Worm (Caenorhabditis elegans) whole organism, L4 larva: Measurements from ENCODE around the gene nfx-1.

ENCODE experiments used
- D1046.2 ChIP-seq: fragments of 200-800 bp; sonication (Bioruptor generic); IDR thresholded peaks from 2 replicates; pipeline ENCODE4 v1.3.6; 2022; ENCODE audit warnings: missing genetic modification characterization, missing compliant biosample characterization
- F26F4.8 ChIP-seq: fragments of 200-800 bp; sonication (Bioruptor generic); conservative IDR thresholded peaks from 2 replicates; pipeline ENCODE4 v1.3.6; 2022; ENCODE audit warnings: missing genetic modification characterization, missing compliant biosample characterization
- F37D6.2 ChIP-seq: sonication (generic microtip); optimal IDR thresholded peaks from 2 replicates; lab custom pipeline; 2016; ENCODE audit warnings: mild to moderate bottlenecking, missing genetic modification characterization, missing compliant biosample characterization
- F49E8.2 ChIP-seq: sonication (generic microtip); optimal IDR thresholded peaks from 2 replicates; lab custom pipeline; 2016; ENCODE audit warnings: missing compliant biosample characterization, mild to moderate bottlenecking, missing genetic modification characterization, borderline replicate concordance
- T20F7.1 ChIP-seq: fragments of 200-800 bp; sonication (Bioruptor generic); optimal IDR thresholded peaks from 2 replicates; lab custom pipeline; 2018; ENCODE audit warnings: mild to moderate bottlenecking, missing genetic modification characterization, missing compliant biosample characterization
- T26A8.4 ChIP-seq: fragments of 200-800 bp; sonication (Bioruptor generic); IDR thresholded peaks from 2 replicates; pipeline ENCODE4 v1.3.6; 2022; ENCODE audit warnings: missing genetic modification characterization, missing compliant biosample characterization
- Y105C5A.15 ChIP-seq: fragments of 200-800 bp; sonication (Bioruptor generic); IDR thresholded peaks from 2 replicates; pipeline ENCODE4 v1.3.6; 2022; ENCODE audit warnings: missing genetic modification characterization, missing compliant biosample characterization
- ZK337.2 ChIP-seq: fragments of 200-800 bp; sonication (Bioruptor generic); IDR thresholded peaks from 2 replicates; pipeline ENCODE4 v1.3.6; 2022; ENCODE audit warnings: missing genetic modification reagents, missing genetic modification characterization, missing compliant biosample characterization
- ama-1 ChIP-seq: fragments of 150-350 bp; optimal IDR thresholded peaks from 2 replicates; lab custom pipeline; 2014; ENCODE audit warnings: inconsistent platforms, mixed read lengths
- ceh-28 ChIP-seq: fragments of 150-350 bp; optimal IDR thresholded peaks from 2 replicates; lab custom pipeline; 2014; ENCODE audit warnings: missing biosample characterization, missing genetic modification reagents, missing genetic modification characterization
- ceh-62 ChIP-seq: sonication (generic microtip); optimal IDR thresholded peaks from 2 replicates; lab custom pipeline; 2017; ENCODE audit warnings: missing biosample characterization, missing genetic modification characterization
- ceh-82 ChIP-seq: sonication (generic microtip); optimal IDR thresholded peaks from 2 replicates; lab custom pipeline; 2017; ENCODE audit warnings: missing biosample characterization, missing genetic modification characterization
- cey-2 ChIP-seq: sonication (generic microtip); optimal IDR thresholded peaks from 3 replicates; lab custom pipeline; 2017; ENCODE audit warnings: missing genetic modification characterization, mild to moderate bottlenecking, missing compliant biosample characterization, antibody characterized with exemption, borderline replicate concordance; ENCODE audit not compliant: insufficient read depth
- ctbp-1 ChIP-seq: fragments of 200-800 bp; sonication (Bioruptor generic); IDR thresholded peaks from 2 replicates; pipeline ENCODE4 v1.3.6; 2022; ENCODE audit warnings: missing genetic modification reagents, missing genetic modification characterization, missing compliant biosample characterization
- daf-19 ChIP-seq: fragments of 200-800 bp; sonication (Bioruptor generic); conservative IDR thresholded peaks from 2 replicates; pipeline ENCODE4 v1.3.6; 2022; ENCODE audit warnings: missing genetic modification characterization, missing compliant biosample characterization
- dmd-6 ChIP-seq: fragments of 200-800 bp; sonication (Bioruptor generic); IDR thresholded peaks from 2 replicates; pipeline ENCODE4 v1.3.6; 2022; ENCODE audit warnings: missing genetic modification reagents, missing genetic modification characterization, missing compliant biosample characterization
- dmd-9 ChIP-seq: fragments of 200-800 bp; sonication (Bioruptor generic); IDR thresholded peaks from 2 replicates; pipeline ENCODE4 v1.3.6; 2022; ENCODE audit warnings: missing genetic modification reagents, missing genetic modification characterization, missing compliant biosample characterization
- duxl-1 ChIP-seq: sonication (generic microtip); optimal IDR thresholded peaks from 2 replicates; lab custom pipeline; 2016; ENCODE audit warnings: mild to moderate bottlenecking, missing genetic modification characterization, moderate library complexity, missing compliant biosample characterization; ENCODE audit not compliant: poor library complexity
- dve-1 ChIP-seq: sonication (generic microtip); optimal IDR thresholded peaks from 2 replicates; lab custom pipeline; 2017; ENCODE audit warnings: antibody characterized with exemption, mild to moderate bottlenecking, missing genetic modification characterization, missing compliant biosample characterization; ENCODE audit not compliant: insufficient read depth
- egl-27 ChIP-seq: sonication (generic microtip); optimal IDR thresholded peaks from 3 replicates; lab custom pipeline; 2017; ENCODE audit warnings: missing biosample characterization, missing genetic modification reagents, missing genetic modification characterization
- fkh-10 ChIP-seq: fragments of 150-350 bp; optimal IDR thresholded peaks from 2 replicates; lab custom pipeline; 2014; ENCODE audit warnings: missing biosample characterization, missing genetic modification reagents, missing genetic modification characterization
- fos-1 ChIP-seq: fragments of 150-350 bp; optimal IDR thresholded peaks from 2 replicates; lab custom pipeline; 2014; ENCODE audit warnings: missing biosample characterization, missing genetic modification characterization
- hif-1 ChIP-seq, 2 experiments: sonication (generic microtip); optimal IDR thresholded peaks; 2 replicates each; lab custom pipeline; 2016 to 2017; ENCODE audit warnings: missing compliant biosample characterization in 2 of 2, missing genetic modification characterization in 2 of 2, missing genetic modification reagents in 2 of 2, missing genotype in 2 of 2, mild to moderate bottlenecking in 1 of 2
- hlh-11 ChIP-seq: fragments of 200-800 bp; sonication (Bioruptor generic); optimal IDR thresholded peaks from 2 replicates; lab custom pipeline; 2018; ENCODE audit warnings: mild to moderate bottlenecking, missing genetic modification characterization, missing compliant biosample characterization
- hmg-1.1 ChIP-seq: fragments of 200-800 bp; sonication (Bioruptor generic); IDR thresholded peaks from 2 replicates; pipeline ENCODE4 v1.3.6; 2022; ENCODE audit warnings: missing genetic modification reagents, missing genetic modification characterization, missing compliant biosample characterization
- jun-1 ChIP-seq: fragments of 150-350 bp; optimal IDR thresholded peaks from 2 replicates; lab custom pipeline; 2014; ENCODE audit warnings: missing biosample characterization, missing genetic modification reagents, missing genetic modification characterization
- lin-13 ChIP-seq: fragments of 150-350 bp; optimal IDR thresholded peaks from 2 replicates; lab custom pipeline; 2014; ENCODE audit warnings: missing biosample characterization, missing genetic modification reagents, missing genetic modification characterization
- lin-15B ChIP-seq: fragments of 150-350 bp; sonication (generic microtip); optimal IDR thresholded peaks from 3 replicates; lab custom pipeline; 2014; ENCODE audit warnings: missing biosample characterization, missing genetic modification characterization
- lin-29 ChIP-seq: fragments of 200-800 bp; sonication (Bioruptor generic); IDR thresholded peaks from 2 replicates; pipeline ENCODE4 v1.3.6; 2022; ENCODE audit warnings: missing genetic modification reagents, missing genetic modification characterization, missing compliant biosample characterization
- lir-3 ChIP-seq: sonication (generic microtip); optimal IDR thresholded peaks from 2 replicates; lab custom pipeline; 2016; ENCODE audit warnings: mild to moderate bottlenecking, missing genetic modification characterization, missing compliant biosample characterization
- lsy-2 ChIP-seq, 2 experiments: fragments of 150-350 bp in 1 of 2; sonication (generic microtip) in 1 of 2; optimal IDR thresholded peaks; 2 replicates each; lab custom pipeline; 2014 to 2017; ENCODE audit warnings: missing biosample characterization in 2 of 2, missing genetic modification characterization in 2 of 2
- mes-2 ChIP-seq: sonication (generic microtip); optimal IDR thresholded peaks from 2 replicates; lab custom pipeline; 2016; ENCODE audit warnings: missing genotype, mild to moderate bottlenecking, missing genetic modification characterization, missing compliant biosample characterization; ENCODE audit not compliant: poor library complexity, severe bottlenecking
- mxl-3 ChIP-seq: fragments of 200-800 bp; sonication (Bioruptor generic); optimal IDR thresholded peaks from 2 replicates; lab custom pipeline; 2018; ENCODE audit warnings: mild to moderate bottlenecking, missing genetic modification characterization, missing compliant biosample characterization
- nhr-111 ChIP-seq: fragments of 200-800 bp; sonication (Bioruptor generic); optimal IDR thresholded peaks from 2 replicates; lab custom pipeline; 2018; ENCODE audit warnings: mild to moderate bottlenecking, missing genetic modification characterization, missing compliant biosample characterization
- nhr-25 ChIP-seq: sonication (generic microtip); optimal IDR thresholded peaks from 2 replicates; lab custom pipeline; 2017; ENCODE audit warnings: missing genetic modification characterization, mild to moderate bottlenecking, missing compliant biosample characterization, antibody characterized with exemption, moderate library complexity, borderline replicate concordance; ENCODE audit not compliant: insufficient read depth
- nhr-42 ChIP-seq: fragments of 200-800 bp; sonication (Bioruptor generic); IDR thresholded peaks from 2 replicates; pipeline ENCODE4 v1.3.6; 2022; ENCODE audit warnings: missing genetic modification characterization, missing compliant biosample characterization
- pha-4 ChIP-seq, 2 experiments: fragments of 150-350 bp in 1 of 2; fragments of 200-800 bp in 1 of 2; sonication (Bioruptor generic) in 1 of 2; IDR thresholded peaks in 1 of 2; optimal IDR thresholded peaks in 1 of 2; 2 replicates each; pipeline versions ENCODE4 v1.3.6 to Lab custom; 2014 to 2022; ENCODE audit warnings: missing genetic modification characterization in 2 of 2, missing genetic modification reagents in 2 of 2, missing biosample characterization in 1 of 2, missing compliant biosample characterization in 1 of 2
- rbr-2 ChIP-seq: sonication (generic microtip); optimal IDR thresholded peaks from 2 replicates; lab custom pipeline; 2016; ENCODE audit warnings: missing genotype, missing genetic modification characterization, missing compliant biosample characterization
- set-16 ChIP-seq: fragments of 200-800 bp; sonication (Bioruptor generic); IDR thresholded peaks from 2 replicates; pipeline ENCODE4 v1.3.6; 2022; ENCODE audit warnings: missing genetic modification reagents, missing genetic modification characterization, missing compliant biosample characterization
- skn-1 ChIP-seq: fragments of 150-350 bp; optimal IDR thresholded peaks from 2 replicates; lab custom pipeline; 2014; ENCODE audit warnings: missing biosample characterization, missing genetic modification characterization
- snpc-4 ChIP-seq: fragments of 150-350 bp; optimal IDR thresholded peaks from 2 replicates; lab custom pipeline; 2014; ENCODE audit warnings: missing biosample characterization, missing genetic modification characterization
- spr-3 ChIP-seq: fragments of 200-800 bp; sonication (Bioruptor generic); optimal IDR thresholded peaks from 2 replicates; lab custom pipeline; 2018; ENCODE audit warnings: mild to moderate bottlenecking, missing genetic modification characterization, missing compliant biosample characterization
- tag-97 ChIP-seq: fragments of 200-800 bp; sonication (Bioruptor generic); IDR thresholded peaks from 2 replicates; pipeline ENCODE4 v1.3.6; 2022; ENCODE audit warnings: missing genetic modification characterization, missing compliant biosample characterization
- tra-1 ChIP-seq: fragments of 200-800 bp; sonication (Bioruptor generic); IDR thresholded peaks from 2 replicates; pipeline ENCODE4 v1.3.6; 2022; ENCODE audit warnings: missing genetic modification reagents, missing genetic modification characterization, missing compliant biosample characterization
- unc-130 ChIP-seq: sonication (generic microtip); optimal IDR thresholded peaks from 2 replicates; lab custom pipeline; 2016; ENCODE audit warnings: missing genetic modification reagents, missing genetic modification characterization, missing compliant biosample characterization
- vab-7 ChIP-seq: fragments of 200-800 bp; sonication (Bioruptor generic); IDR thresholded peaks from 2 replicates; pipeline ENCODE4 v1.3.6; 2022; ENCODE audit warnings: missing genetic modification reagents, missing genetic modification characterization, missing compliant biosample characterization
- zag-1 ChIP-seq: fragments of 150-350 bp; optimal IDR thresholded peaks from 2 replicates; lab custom pipeline; 2014; ENCODE audit warnings: missing biosample characterization, missing genetic modification characterization
- zfp-2 ChIP-seq: sonication (generic microtip); optimal IDR thresholded peaks from 2 replicates; lab custom pipeline; 2016; ENCODE audit warnings: mild to moderate bottlenecking, missing genetic modification characterization, missing compliant biosample characterization
- zip-11 ChIP-seq: fragments of 200-800 bp; sonication (Bioruptor generic); IDR thresholded peaks from 2 replicates; pipeline ENCODE4 v1.3.6; 2022; ENCODE audit warnings: missing genetic modification characterization, missing compliant biosample characterization
- zip-2 ChIP-seq: fragments of 150-350 bp; optimal IDR thresholded peaks from 2 replicates; lab custom pipeline; 2014; ENCODE audit warnings: missing biosample characterization, missing genetic modification characterization

Gene nfx-1

DNA sequence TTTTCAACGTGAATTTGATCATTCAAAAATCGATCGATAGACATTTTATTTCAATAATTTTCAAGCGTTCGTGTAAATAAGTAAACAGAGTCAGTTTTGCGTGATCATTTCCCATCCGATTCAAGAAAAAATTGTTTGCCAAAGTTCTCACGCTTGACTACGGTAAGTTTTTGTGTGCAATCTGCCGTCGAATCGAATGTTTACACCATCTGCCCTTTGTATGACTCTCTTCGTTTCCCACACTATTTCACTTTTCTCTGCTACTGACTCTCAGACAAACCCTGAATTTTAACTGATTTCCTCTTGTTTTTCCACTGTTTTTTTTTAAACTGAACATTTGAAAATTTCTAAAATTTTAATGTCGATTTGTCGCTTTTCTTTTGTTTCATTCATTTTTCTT lies 30.4 kb upstream of the nfx-1 start (continued):
- TF ChIP-seq dmd-9, result no peak
- no peak for TF ChIP-seq duxl-1 (tag; lab: Kevin White, UChicago)
- TF ChIP-seq F26F4.8 (GFP tag; lab: Robert Waterston, UW), result no peak
- TF ChIP-seq ceh-82, result no peak
- TF ChIP-seq lin-15B, result no peak
- peak; percentile 61 for TF ChIP-seq F49E8.2 (tag; lab: Kevin White, UChicago)
- TF ChIP-seq ceh-28, result no peak
- peak in 1 of 2 experiments; percentile 57 for TF ChIP-seq hif-1 (tag; optimal IDR thresholded peaks at IDR 0.05; lab: Kevin White, UChicago)
- TF ChIP-seq D1046.2 (GFP tag; lab: Robert Waterston, UW), result no peak
- TF ChIP-seq ZK337.2 (GFP tag; lab: Robert Waterston, UW), result no peak
- TF ChIP-seq tag-97 (GFP tag; lab: Robert Waterston, UW), result no peak
- no peak for TF ChIP-seq cey-2 (tag; lab: Kevin White, UChicago)
- no peak for TF ChIP-seq nhr-111 (GFP tag; lab: Kevin White, UChicago)
- peak; percentile 69 for TF ChIP-seq dmd-6 (GFP tag; lab: Robert Waterston, UW)
- peak; percentile 55 for TF ChIP-seq T20F7.1 (GFP tag; lab: Kevin White, UChicago)
- TF ChIP-seq hlh-11 (tag; lab: Kevin White, UChicago), result peak; percentile 73
- TF ChIP-seq lin-13 (GFP tag; lab: Kevin White, UChicago), result peak; percentile 85
- peak; percentile 44 for TF ChIP-seq fkh-10 (GFP tag; lab: Kevin White, UChicago)
- no peak for TF ChIP-seq spr-3 (GFP tag; lab: Kevin White, UChicago)
- peak; percentile 25 for TF ChIP-seq ama-1 (lab: Kevin White, UChicago)
- peak; percentile 81 for TF ChIP-seq hmg-1.1
- peak; percentile 71 for TF ChIP-seq nhr-25 (tag; lab: Kevin White, UChicago)
- TF ChIP-seq lir-3 (tag; lab: Kevin White, UChicago), result no peak
- 0 out of 2 replicates have a peak, but pooled peaks have one; percentile 33 for TF ChIP-seq nhr-42 (GFP tag; lab: Robert Waterston, UW)
- no peak for TF ChIP-seq ceh-62 (tag; lab: Kevin White, UChicago)
- TF ChIP-seq rbr-2 (tag; lab: Kevin White, UChicago), result peak; percentile 63
- no peak for TF ChIP-seq tra-1 (GFP tag; lab: Robert Waterston, UW)
- TF ChIP-seq unc-130, result peak; percentile 34
- TF ChIP-seq fos-1 (tag; lab: Kevin White, UChicago), result no peak
- no peak for TF ChIP-seq zip-11 (GFP tag; lab: Robert Waterston, UW)
- peak; percentile 87 for TF ChIP-seq mes-2
- TF ChIP-seq mxl-3 (GFP tag; lab: Kevin White, UChicago), result peak; percentile 56
- no peak for TF ChIP-seq zfp-2 (tag; lab: Kevin White, UChicago)
- TF ChIP-seq snpc-4 (tag; lab: Kevin White, UChicago), result no peak
- TF ChIP-seq pha-4 (GFP tag; IDR thresholded peaks at IDR 0.05; lab: Robert Waterston, UW), result peak; percentile 65; the same call in 1 of the 2 replicates
- TF ChIP-seq pha-4 (tag; optimal IDR thresholded peaks at IDR 0.05; lab: Kevin White, UChicago), result peak; percentile 8
- no peak for TF ChIP-seq egl-27 (tag; lab: Kevin White, UChicago)
- peak; percentile 66 for TF ChIP-seq T26A8.4 (GFP tag; lab: Robert Waterston, UW)
- TF ChIP-seq lin-29 (GFP tag; lab: Robert Waterston, UW), result no peak
- TF ChIP-seq skn-1 (tag; lab: Kevin White, UChicago), result no peak
- TF ChIP-seq dve-1 (tag; lab: Kevin White, UChicago), result peak; percentile 59
- TF ChIP-seq zip-2 (tag; lab: Kevin White, UChicago), result no peak
- TF ChIP-seq lsy-2 (tag; optimal IDR thresholded peaks at IDR 0.05; lab: Kevin White, UChicago), result peak; percentile 93 to 98
- TF ChIP-seq set-16, result no peak
- TF ChIP-seq zag-1 (tag; lab: Kevin White, UChicago), result no peak
- peak; percentile 38 for TF ChIP-seq F37D6.2 (tag; lab: Kevin White, UChicago)
- TF ChIP-seq jun-1, result peak; percentile 43
- TF ChIP-seq vab-7 (GFP tag; lab: Robert Waterston, UW), result no peak
- no peak for TF ChIP-seq Y105C5A.15 (GFP tag; lab: Robert Waterston, UW)
- no peak for TF ChIP-seq daf-19 (GFP tag; lab: Robert Waterston, UW)
- no peak for TF ChIP-seq ctbp-1 (GFP tag; lab: Robert Waterston, UW)
